Worm (Caenorhabditis elegans) whole organism, L1 larva: ENCODE measurements around the gene dhrs-4.
"Not testable (repeated sequence)": the region's sequence is repeated elsewhere in the genome, so short reads cannot be mapped to it uniquely, and the experiment has no call there.

Source experiments
- elt-3 ChIP-seq, 6 experiments: fragments of 150-350 bp in 1 of 6; sonication (generic microtip); optimal IDR thresholded peaks; 2 replicates each; lab custom pipeline; 2017 to 2018; ENCODE audit warnings: missing biosample characterization in 6 of 6, missing genetic modification characterization in 6 of 6, inconsistent platforms in 1 of 6
- lin-13 ChIP-seq: fragments of 150-350 bp; optimal IDR thresholded peaks from 2 replicates; lab custom pipeline; 2014; ENCODE audit warnings: missing biosample characterization, missing genetic modification reagents, missing genetic modification characterization
- sptf-1 ChIP-seq: fragments of 150-350 bp; optimal IDR thresholded peaks from 2 replicates; lab custom pipeline; 2014; ENCODE audit warnings: missing biosample characterization, missing genetic modification characterization

DNA sequence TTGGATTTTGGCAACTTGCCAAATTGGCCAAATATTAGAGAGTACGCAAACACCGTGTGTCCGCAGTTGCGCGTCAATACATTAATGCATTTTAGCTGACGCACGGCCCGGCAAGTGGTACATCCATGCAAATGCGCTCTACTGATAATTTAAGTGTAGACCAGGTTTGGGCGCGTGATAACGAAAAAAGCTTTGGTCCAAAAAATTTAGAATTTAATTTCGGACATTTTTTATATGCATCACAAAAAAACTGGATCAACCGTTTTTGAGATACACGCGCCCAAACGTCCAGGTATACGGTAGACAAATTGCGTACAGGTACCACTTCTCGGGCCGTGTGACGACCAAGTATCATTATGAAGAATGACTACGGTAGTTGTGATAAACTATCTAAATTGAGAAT is 45.5 kb downstream of the dhrs-4 start, which contains the start of gene R186.8:
- TF ChIP-seq elt-3 (tag; optimal IDR thresholded peaks at IDR 0.05; lab: Kevin White, UChicago): peak in 1 of 6 experiments; percentile 28
- TF ChIP-seq lin-13 (GFP tag; lab: Kevin White, UChicago); sptf-1 (tag; lab: Kevin White, UChicago): not testable (repeated sequence)
